Fruit fly (Drosophila melanogaster): ENCODE data around the gene bru1.
A peak's percentile ranks its signal among the peaks of the same experiment; 100 is the strongest.

The bru1 gene

dm6 chr2L:12161467-12161866 is 13.3 kb upstream of the bru1 start, which contains the start of gene CG31861:
TSS of gene CG31861 (plus strand) at chr2L:12161767.
- TF ChIP-seq CG17612 (GFP tag; IDR thresholded peaks at IDR 0.05), result no peak
- TF ChIP-seq bab2 (GFP tag; optimal IDR thresholded peaks at IDR 0.05), result no peak
- no peak for TF ChIP-seq CG3281 (GFP tag; optimal IDR thresholded peaks at IDR 0.05)
- no peak for TF ChIP-seq CG6683 (GFP tag; optimal IDR thresholded peaks at IDR 0.05)
- TF ChIP-seq CG18764 (GFP tag; optimal IDR thresholded peaks at IDR 0.05), result no peak
- TF ChIP-seq Ets65A (GFP tag), result peak; percentile 89
- TF ChIP-seq CG18262 (tag; optimal IDR thresholded peaks at IDR 0.05), result no peak

dm6 chr2L:12163941-12164340 is 10.9 kb upstream of the bru1 start, which contains the start of gene ZnT33D:
TSS of gene ZnT33D (plus strand) at chr2L:12164241.
- TF ChIP-seq bsh (GFP tag; optimal IDR thresholded peaks at IDR 0.05), result no peak
- no peak for TF ChIP-seq HmgZ (tag; optimal IDR thresholded peaks at IDR 0.05)
- TF ChIP-seq ham (GFP tag; IDR thresholded peaks at IDR 0.05), result no peak
- no peak for TF ChIP-seq NC2α (GFP tag; optimal IDR thresholded peaks at IDR 0.05)
- no peak for TF ChIP-seq ssp (GFP tag; IDR thresholded peaks at IDR 0.05)
- no peak for TF ChIP-seq oc (tag; optimal IDR thresholded peaks at IDR 0.05)
- no peak for TF ChIP-seq CG11504 (tag; optimal IDR thresholded peaks at IDR 0.05)
- no peak for TF ChIP-seq CG13624 (GFP tag; optimal IDR thresholded peaks at IDR 0.05)
- no peak for TF ChIP-seq CG15601 (tag; optimal IDR thresholded peaks at IDR 0.05)
- TF ChIP-seq CG7556 (GFP tag; optimal IDR thresholded peaks at IDR 0.05), result no peak
- TF ChIP-seq CG10366 (GFP tag; IDR thresholded peaks at IDR 0.05), result no peak
- no peak for TF ChIP-seq CG2202 (tag; optimal IDR thresholded peaks at IDR 0.05)

dm6 chr2L:12170250-12170649 is 4.6 kb upstream of the bru1 start, which contains the start of gene CG17217:
TSS of gene CG17217 (plus strand) at chr2L:12170550.
- TF ChIP-seq CG14441 (GFP tag; IDR thresholded peaks at IDR 0.05), result no peak
- no peak for TF ChIP-seq mld (GFP tag; IDR thresholded peaks at IDR 0.05; ENCODE audit: partially characterized antibody)
- no peak for TF ChIP-seq CG12391 (tag; optimal IDR thresholded peaks at IDR 0.05)
- TF ChIP-seq CG10366 (GFP tag; IDR thresholded peaks at IDR 0.05), result no peak
- TF ChIP-seq CG30403 (GFP tag; optimal IDR thresholded peaks at IDR 0.05), result no peak
- TF ChIP-seq CG4617 (GFP tag; optimal IDR thresholded peaks at IDR 0.05; ENCODE audit: borderline replicate concordance), result no peak
- no peak for TF ChIP-seq CG18011 (GFP tag; optimal IDR thresholded peaks at IDR 0.05)
- no peak for TF ChIP-seq CG34376 (GFP tag; optimal IDR thresholded peaks at IDR 0.05)
- no peak for TF ChIP-seq CG1792 (GFP tag; optimal IDR thresholded peaks at IDR 0.05)
- no peak for TF ChIP-seq bowl (GFP tag; IDR thresholded peaks at IDR 0.05)
- no peak for TF ChIP-seq E2f1 (GFP tag; IDR thresholded peaks at IDR 0.05)
- TF ChIP-seq CG8478 (optimal IDR thresholded peaks at IDR 0.05), result no peak
- TF ChIP-seq Blimp-1 (GFP tag; optimal IDR thresholded peaks at IDR 0.05), result no peak
- no peak for TF ChIP-seq toy (GFP tag; IDR thresholded peaks at IDR 0.05)
- TF ChIP-seq salm (tag; optimal IDR thresholded peaks at IDR 0.05), result no peak

dm6 chr2L:12172536-12173234 is 2.1 kb upstream of the bru1 start, which contains the start of the genes CG6583 and crok:
TSS of gene CG6583 (minus strand) at chr2L:12172586.
TSS of gene crok (plus strand) at chr2L:12172981.
- TF ChIP-seq CG13624 (GFP tag; optimal IDR thresholded peaks at IDR 0.05) (no peak), CG4820 (GFP tag; optimal IDR thresholded peaks at IDR 0.05) (no peak), Ssrp (tag; optimal IDR thresholded peaks at IDR 0.05) (no peak), CG7987 (GFP tag; optimal IDR thresholded peaks at IDR 0.05) (no peak), dati (GFP tag; IDR thresholded peaks at IDR 0.05) (no peak), CG5953 (GFP tag; IDR thresholded peaks at IDR 0.05) (no peak), Bdp1 (GFP tag; optimal IDR thresholded peaks at IDR 0.05) (no peak), CG10654 (GFP tag; optimal IDR thresholded peaks at IDR 0.05) (no peak), bigmax (GFP tag; optimal IDR thresholded peaks at IDR 0.05) (no peak), gcm2 (GFP tag; optimal IDR thresholded peaks at IDR 0.05) (no peak), CG10543 (GFP tag; optimal IDR thresholded peaks at IDR 0.05) (no peak), Sry-δ (GFP tag; optimal IDR thresholded peaks at IDR 0.05) (peak; percentile 33), inv (GFP tag; IDR thresholded peaks at IDR 0.05; ENCODE audit: partially characterized antibody) (0 out of 2 replicates have a peak, but pooled peaks have one; percentile 29), Dek (tag; optimal IDR thresholded peaks at IDR 0.05) (peak; percentile 30), bowl (GFP tag; IDR thresholded peaks at IDR 0.05) (no peak), CG2129 (GFP tag; IDR thresholded peaks at IDR 0.05; ENCODE audit: partially characterized antibody) (no peak)

All from whole organism, embryonic.